Fruit fly (Drosophila melanogaster): ENCODE results near the gene alpha-Man-Ic.
A peak's percentile ranks its signal among the peaks of the same experiment; 100 is the strongest.
"Not testable (repeated sequence)": the region's sequence is repeated elsewhere in the genome, so short reads cannot be mapped to it uniquely, and the experiment has no call there.

alpha-Man-Ic gene

DNA sequence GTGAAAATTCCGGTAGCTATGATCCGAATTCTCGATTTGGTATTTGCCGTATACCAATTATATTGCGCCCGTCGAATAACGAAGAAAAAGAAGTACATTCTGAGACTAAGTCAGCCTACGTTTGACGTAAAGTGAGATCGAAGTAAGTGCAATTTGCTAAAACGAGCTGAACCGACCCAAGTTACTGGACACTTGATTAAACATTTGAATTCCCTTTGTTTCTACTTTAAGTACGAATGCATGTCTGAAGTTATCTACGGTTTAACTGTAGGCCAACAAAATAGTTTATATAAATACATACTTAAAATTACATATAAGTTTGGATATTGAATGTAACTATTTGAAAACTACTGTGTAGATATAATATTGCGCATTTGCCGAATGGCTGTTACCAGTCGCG lies at the start of gene alpha-Man-Ic:
Gene alpha-Man-Ic (minus strand): TSS at position 101 of the 400 bp plus-strand sequence.
- TF ChIP-seq noc (tag; optimal IDR thresholded peaks at IDR 0.05): no peak

DNA sequence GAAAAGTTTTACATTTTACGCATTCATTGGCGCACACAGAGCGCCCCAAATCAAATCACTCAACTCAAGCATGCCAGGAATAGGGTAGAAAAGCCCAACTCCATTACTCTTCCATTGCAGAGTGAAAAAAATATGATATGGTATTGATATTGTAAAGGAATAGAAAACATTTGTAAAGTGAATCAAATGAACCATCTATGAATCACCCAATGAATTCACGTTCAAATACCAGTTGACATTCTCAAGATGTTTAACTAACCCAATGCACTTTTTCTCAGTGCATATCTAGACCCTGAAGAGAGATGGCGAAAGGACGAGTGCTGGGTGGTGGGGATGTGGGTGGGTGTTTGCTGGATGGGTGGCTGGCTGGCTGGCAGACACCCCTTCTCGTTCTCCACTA lies 48.4 kb upstream of the alpha-Man-Ic start:
- no peak for TF ChIP-seq noc (tag; optimal IDR thresholded peaks at IDR 0.05)

DNA sequence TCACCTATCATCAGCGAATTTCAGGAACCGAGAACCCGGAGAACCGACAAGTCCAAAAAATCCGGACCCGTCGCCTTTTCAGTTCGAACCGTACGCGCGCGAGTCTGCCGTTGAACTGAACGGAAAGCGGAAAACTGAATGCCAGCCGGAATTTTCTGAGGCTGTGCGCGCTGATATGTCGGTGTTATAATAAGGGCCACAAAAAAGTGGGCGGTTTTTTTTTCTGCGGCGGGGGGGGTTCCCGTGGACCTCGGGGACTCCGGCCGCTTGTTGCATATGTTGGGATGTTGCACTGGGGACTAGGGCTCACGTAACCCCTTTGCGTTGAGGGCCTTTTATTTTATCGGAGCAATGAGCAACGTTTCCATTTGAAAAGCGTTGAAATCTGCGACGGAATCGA lies 39.2 kb upstream of the alpha-Man-Ic start, which contains the start of gene TkR99D:
Gene TkR99D (minus strand): TSS at position 101 of the 400 bp plus-strand sequence.
- no peak for TF ChIP-seq noc (tag; optimal IDR thresholded peaks at IDR 0.05)

- no peak for TF ChIP-seq noc (tag; optimal IDR thresholded peaks at IDR 0.05)
Observed at dm6 chr3R:29963102-29963501, 32.9 kb upstream of the alpha-Man-Ic start.

dm6 chr3R:29959329-29959728 lies 29.1 kb upstream of the alpha-Man-Ic start:
- no peak for TF ChIP-seq noc (tag; optimal IDR thresholded peaks at IDR 0.05)

DNA sequence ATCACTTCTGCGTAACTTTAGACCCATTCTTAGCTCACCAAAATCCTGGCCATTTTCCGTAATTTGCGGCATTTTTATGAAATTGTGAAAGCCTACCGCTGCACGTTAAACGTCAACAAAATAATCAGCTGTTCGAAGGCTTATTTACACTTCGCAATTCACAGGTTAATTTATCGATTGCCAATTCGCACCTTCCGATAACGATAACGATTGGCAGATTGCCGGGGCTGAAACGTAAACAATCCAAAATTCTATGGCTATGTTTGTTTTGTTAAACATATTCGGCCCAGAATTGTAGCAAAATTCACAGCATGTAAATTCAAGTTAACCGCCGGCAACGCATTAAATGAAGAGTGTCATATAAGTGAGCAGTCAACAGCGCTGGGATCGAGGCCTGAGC lies 5.6 kb upstream of the alpha-Man-Ic start, which contains the start of the genes eIF2Balpha and Vps13B:
Gene eIF2Balpha (minus strand): TSS at position 133 of the 400 bp plus-strand sequence.
Gene Vps13B (plus strand): TSS at position 223 of the 400 bp plus-strand sequence.
- TF ChIP-seq noc (tag; optimal IDR thresholded peaks at IDR 0.05): no peak

- TF ChIP-seq noc (tag; optimal IDR thresholded peaks at IDR 0.05): no peak
Observed at dm6 chr3R:29933007-29933464, 2.9 kb upstream of the alpha-Man-Ic start, which contains the start of the genes Cog7, CG42557 and CG42558. Cog7 (minus strand) TSS chr3R:29933057. CG42557 (plus strand) TSS chr3R:29933287. CG42558 (plus strand) TSS chr3R:29933287.

DNA sequence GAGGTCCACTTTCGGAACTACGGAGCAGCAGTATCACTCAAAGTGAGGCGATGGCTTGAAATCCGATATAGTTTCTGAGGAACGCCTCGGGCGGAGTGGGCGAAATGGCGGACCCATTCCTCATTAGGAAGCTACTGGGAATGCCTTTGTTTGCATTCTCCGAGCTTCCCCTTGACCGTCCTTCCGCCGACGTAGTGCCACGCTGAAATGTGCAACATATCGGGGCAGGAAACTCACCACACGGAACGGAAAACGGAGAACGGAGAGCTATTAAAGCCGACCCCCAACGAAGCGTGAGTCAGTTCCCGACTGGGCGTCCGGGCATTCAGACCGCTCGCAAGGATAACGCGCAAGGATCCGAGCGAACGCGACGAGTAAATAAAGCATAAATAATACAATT lies 3.2 kb downstream of the alpha-Man-Ic start, which contains the start of gene CG15522:
Gene CG15522 (plus strand): TSS at position 301 of the 400 bp plus-strand sequence.
- no peak for TF ChIP-seq noc (tag; optimal IDR thresholded peaks at IDR 0.05)

DNA sequence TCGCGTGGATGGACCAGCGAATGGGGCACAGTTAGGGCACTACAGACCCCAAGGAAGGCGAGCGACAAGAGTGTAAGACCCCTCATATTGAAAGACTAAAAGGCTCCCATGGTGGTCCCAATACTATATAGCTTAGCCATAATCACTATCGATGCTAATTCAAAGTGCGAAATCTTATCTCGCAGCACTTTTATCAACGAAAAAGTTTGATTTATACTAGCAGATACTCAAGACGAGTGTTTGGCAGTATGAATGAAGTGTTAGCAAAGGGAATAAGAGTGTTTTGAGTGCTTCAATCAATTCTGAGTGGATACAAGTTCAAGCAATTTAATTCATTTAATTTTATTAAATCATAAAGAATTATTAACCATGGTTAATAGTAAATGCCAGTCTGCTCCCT lies 4.1 kb downstream of the alpha-Man-Ic start, which contains the start of gene Jon99Ci:
Gene Jon99Ci (minus strand): TSS at position 101 of the 400 bp plus-strand sequence.
- peak; percentile 42 for TF ChIP-seq noc (tag; optimal IDR thresholded peaks at IDR 0.05)

DNA sequence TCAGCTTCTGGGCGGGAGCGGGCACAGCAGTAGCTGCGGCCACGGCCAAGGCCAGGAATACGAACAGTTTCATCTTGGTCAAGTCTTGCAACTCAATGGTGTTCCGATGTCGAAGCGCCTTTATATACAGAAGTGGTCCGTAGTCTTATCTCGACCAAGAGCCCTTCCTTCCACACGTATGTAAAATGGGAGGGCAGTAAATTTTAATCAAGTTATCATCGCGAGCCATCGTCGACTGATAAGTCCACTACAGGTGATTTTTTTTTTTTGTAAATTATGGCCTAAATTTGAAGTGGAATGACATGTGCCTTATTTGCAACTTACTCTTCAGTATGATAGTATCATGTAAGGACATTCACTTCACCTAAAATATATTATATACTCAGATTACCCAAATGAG lies 5.7 kb downstream of the alpha-Man-Ic start, which contains the start of gene Jon99Cii:
Gene Jon99Cii (minus strand): TSS at position 101 of the 400 bp plus-strand sequence.
- peak; percentile 87 for TF ChIP-seq noc (tag; optimal IDR thresholded peaks at IDR 0.05)

DNA sequence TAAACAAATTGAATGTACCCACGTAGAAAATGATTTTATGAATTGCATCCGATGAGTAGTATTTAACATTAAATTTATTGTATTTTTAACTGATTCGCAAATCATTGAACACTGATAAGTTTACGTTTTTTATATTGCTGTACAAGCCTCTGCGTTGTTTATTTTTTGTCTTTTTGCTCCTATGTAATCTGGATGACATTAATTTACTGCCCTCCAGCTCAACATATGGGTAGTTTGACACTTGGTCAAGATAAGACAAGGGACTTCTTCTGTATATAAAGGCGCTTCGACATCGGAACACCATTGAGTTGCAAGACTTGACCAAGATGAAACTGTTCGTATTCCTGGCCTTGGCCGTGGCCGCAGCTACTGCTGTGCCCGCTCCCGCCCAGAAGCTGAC lies 8.3 kb downstream of the alpha-Man-Ic start, which contains the start of gene Jon99Ciii:
Gene Jon99Ciii (plus strand): TSS at position 301 of the 400 bp plus-strand sequence.
- TF ChIP-seq noc (tag; optimal IDR thresholded peaks at IDR 0.05): not testable (repeated sequence)

DNA sequence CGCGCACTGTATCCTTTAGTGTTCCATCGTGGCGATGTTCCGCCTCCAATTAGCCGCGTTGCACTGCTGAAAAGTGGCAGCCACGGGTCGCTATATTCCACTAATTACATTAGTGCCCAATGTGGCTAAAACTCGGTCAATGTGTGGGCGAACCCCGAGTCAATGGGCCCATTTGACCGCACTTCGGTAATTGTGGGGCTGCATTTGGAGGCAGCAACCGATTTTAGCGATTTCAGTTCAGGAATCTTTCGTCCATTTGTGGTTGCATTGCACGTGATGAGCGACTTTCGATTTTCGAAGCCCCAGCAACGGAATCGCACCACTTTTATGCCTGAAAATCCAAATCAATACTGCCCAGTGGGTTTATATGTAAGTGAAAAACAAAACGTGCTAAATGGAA lies 10.0 kb downstream of the alpha-Man-Ic start, which contains the start of gene trp:
Gene trp (minus strand): TSS at position 101 of the 400 bp plus-strand sequence.
- no peak for TF ChIP-seq noc (tag; optimal IDR thresholded peaks at IDR 0.05)

- no peak for TF ChIP-seq noc (tag; optimal IDR thresholded peaks at IDR 0.05)
Observed at dm6 chr3R:29914246-29914645, 15.9 kb downstream of the alpha-Man-Ic start, which contains the start of gene Capa. Capa (minus strand) TSS chr3R:29914346.

DNA sequence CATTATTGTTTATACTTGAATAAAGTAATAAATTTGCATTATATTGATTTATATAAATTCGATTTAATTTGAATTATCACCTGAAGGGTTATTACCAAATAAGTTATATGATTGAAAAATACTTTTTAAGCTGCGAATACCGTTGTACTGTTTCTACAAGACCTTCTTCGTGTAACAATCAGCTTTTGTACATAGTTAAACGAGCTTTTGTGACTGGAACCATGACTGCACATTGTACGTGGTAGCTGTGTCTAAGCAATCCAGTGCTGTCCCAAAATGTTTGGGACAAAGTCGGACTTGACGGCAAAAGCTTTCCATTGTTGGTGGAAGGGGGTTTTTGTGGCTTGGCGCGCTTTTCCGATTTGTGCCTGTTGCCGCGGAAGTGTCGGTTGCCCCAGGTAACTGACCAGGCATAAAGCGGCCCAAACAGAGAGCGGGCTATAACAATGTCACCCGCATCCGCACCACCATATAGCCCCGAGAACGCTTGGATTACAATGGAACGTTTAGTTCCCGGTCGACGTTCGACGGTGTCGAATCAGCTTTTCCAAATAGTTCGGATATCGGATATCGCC lies 22.5 kb downstream of the alpha-Man-Ic start, which contains the start of gene CG31036:
Gene CG31036 (plus strand): TSS at position 507 of the 575 bp plus-strand sequence.
- no peak for TF ChIP-seq noc (tag; optimal IDR thresholded peaks at IDR 0.05)

dm6 chr3R:29905164-29905563 lies 25.0 kb downstream of the alpha-Man-Ic start, which contains the start of gene CG15515:
CG15515 (plus strand) TSS chr3R:29905464.
- no peak for TF ChIP-seq noc (tag; optimal IDR thresholded peaks at IDR 0.05)

DNA sequence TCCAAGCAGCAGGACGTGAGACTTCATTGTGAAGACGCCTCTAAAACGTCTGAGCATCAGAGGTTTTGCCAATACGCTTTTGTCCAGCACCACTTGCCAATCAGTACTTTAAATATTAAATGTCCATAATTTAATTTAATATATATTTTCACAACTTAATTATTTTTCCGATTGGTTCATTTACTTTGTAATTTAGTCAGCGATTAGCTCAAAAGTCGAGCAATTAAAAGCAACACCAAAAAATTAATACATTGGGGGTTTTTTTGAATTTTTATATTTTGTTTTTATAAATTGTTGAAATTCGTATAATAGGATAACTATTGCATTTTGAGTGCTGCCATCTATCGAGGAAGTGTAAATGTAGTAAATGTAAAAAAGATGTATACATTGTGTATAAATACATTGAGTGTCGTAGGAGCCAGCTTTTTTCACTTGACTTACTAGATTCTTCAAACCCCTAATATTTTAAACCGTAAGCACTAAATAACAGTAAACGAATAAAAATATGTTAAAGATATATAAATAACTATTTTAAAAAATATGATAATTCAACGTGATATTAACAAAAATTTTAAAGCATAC lies 26.3 kb downstream of the alpha-Man-Ic start, which contains the start of gene CG15517:
Gene CG15517 (minus strand): TSS at position 51 of the 582 bp plus-strand sequence.
- no peak for TF ChIP-seq noc (tag; optimal IDR thresholded peaks at IDR 0.05)

All from whole organism, larva.